Fruit fly (Drosophila melanogaster) S2 (cell line): Measurements from ENCODE around the gene Fuca.

Source experiments
- CG8478 ChIP-seq: fragments of >200 bp; optimal IDR thresholded peaks from 2 replicates; lab custom pipeline; 2018
- CTCF ChIP-seq, 2 experiments: fragments of >200 bp; optimal IDR thresholded peaks; 2 replicates each; lab custom pipeline; 2018

DNA sequence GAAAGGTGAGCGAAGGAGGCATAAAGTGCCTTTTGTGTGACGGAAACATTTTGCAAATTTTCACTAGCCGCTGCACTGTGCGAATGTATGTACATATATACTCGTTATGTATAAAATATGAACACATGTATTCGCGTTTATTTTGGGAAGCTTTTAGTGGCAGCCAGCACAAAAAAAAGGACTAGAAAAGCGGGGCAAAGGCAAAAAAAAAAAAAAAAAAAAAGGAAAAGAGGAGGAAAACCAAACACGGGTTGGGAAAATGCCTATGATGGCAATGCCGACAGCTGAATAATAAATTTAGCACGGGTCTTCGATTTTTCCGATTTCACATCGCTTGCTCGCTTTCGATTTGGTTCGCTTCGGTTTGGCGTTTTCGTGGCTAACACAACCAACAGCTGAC, 26.9 kb upstream of the Fuca start:
- TF ChIP-seq CG8478 (lab: Kevin White, UChicago): no peak
- no peak for TF ChIP-seq CTCF (optimal IDR thresholded peaks at IDR 0.05; lab: Kevin White, UChicago)
